Worm (Caenorhabditis elegans) whole organism, mixed stage, embryonic: Measurements from ENCODE around the gene srh-56.

Experiments
- ceh-83 ChIP-seq: fragments of 200-800 bp; sonication (Bioruptor generic); optimal IDR thresholded peaks from 2 replicates; lab custom pipeline; 2018; ENCODE audit warnings: mild to moderate bottlenecking, missing genetic modification characterization, missing compliant biosample characterization
- elt-3 ChIP-seq: fragments of 150-350 bp; optimal IDR thresholded peaks from 2 replicates; lab custom pipeline; 2014; ENCODE audit warnings: missing biosample characterization, missing genetic modification characterization
- lin-13 ChIP-seq: fragments of 150-350 bp; optimal IDR thresholded peaks from 2 replicates; lab custom pipeline; 2014; ENCODE audit warnings: missing biosample characterization, missing genetic modification characterization
- lsy-2 ChIP-seq: fragments of 150-350 bp; optimal IDR thresholded peaks from 2 replicates; lab custom pipeline; 2014; ENCODE audit warnings: missing biosample characterization, missing genetic modification characterization
- nhr-76 ChIP-seq: sonication (generic microtip); optimal IDR thresholded peaks from 2 replicates; lab custom pipeline; 2017; ENCODE audit warnings: missing biosample characterization, missing genetic modification characterization
- pha-4 ChIP-seq: fragments of 150-350 bp; optimal IDR thresholded peaks from 2 replicates; lab custom pipeline; 2018; ENCODE audit warnings: missing biosample characterization, missing genetic modification reagents, missing genetic modification characterization
- snpc-4 ChIP-seq: fragments of 150-350 bp; optimal IDR thresholded peaks from 2 replicates; lab custom pipeline; 2014; ENCODE audit warnings: missing biosample characterization, missing genetic modification characterization
- unc-120 ChIP-seq: sonication (generic microtip); optimal IDR thresholded peaks from 2 replicates; lab custom pipeline; 2017; ENCODE audit warnings: missing genetic modification characterization, missing compliant biosample characterization; ENCODE audit not compliant: poor library complexity, severe bottlenecking
- unc-39 ChIP-seq: fragments of 150-350 bp; optimal IDR thresholded peaks from 2 replicates; lab custom pipeline; 2014; ENCODE audit warnings: missing biosample characterization, missing genetic modification characterization
- unc-62 ChIP-seq: fragments of 150-350 bp; optimal IDR thresholded peaks from 2 replicates; lab custom pipeline; 2014; ENCODE audit warnings: missing biosample characterization, missing genetic modification reagents, missing genetic modification characterization

ce11 chrV:2821618-2822272 is 50.1 kb downstream of the srh-56 start, which contains the start of gene srh-36:
- TF ChIP-seq nhr-76 (tag; lab: Kevin White, UChicago) (no peak), pha-4 (tag; lab: Kevin White, UChicago) (no peak), elt-3 (no peak), lsy-2 (tag; lab: Kevin White, UChicago) (no peak), unc-39 (tag; lab: Kevin White, UChicago) (no peak), unc-62 (no peak), lin-13 (tag; lab: Kevin White, UChicago) (no peak), unc-120 (tag; lab: Kevin White, UChicago) (no peak), ceh-83 (GFP tag; lab: Kevin White, UChicago) (no peak), snpc-4 (no peak)
